Worm (Caenorhabditis elegans) whole organism, L1 larva: ENCODE results near the gene oac-53.

Experiments used
- nhr-12 ChIP-seq: sonication (generic microtip); optimal IDR thresholded peaks from 2 replicates; lab custom pipeline; 2017; ENCODE audit warnings: missing biosample characterization, missing genetic modification characterization
- nhr-76 ChIP-seq: sonication (generic microtip); optimal IDR thresholded peaks from 2 replicates; lab custom pipeline; 2017; ENCODE audit warnings: missing biosample characterization, missing genetic modification characterization

ce11 chrV:16674399-16674798 lies 46.6 kb upstream of the oac-53 start:
- TF ChIP-seq nhr-76 (no peak), nhr-12 (tag; lab: Kevin White, UChicago) (no peak)
